Fruit fly (Drosophila melanogaster): ENCODE measurements around the gene shv.

- peak; percentile 72 for TF ChIP-seq achi (GFP tag; optimal IDR thresholded peaks at IDR 0.05)
- TF ChIP-seq Blimp-1 (GFP tag; optimal IDR thresholded peaks at IDR 0.05), result no peak
- TF ChIP-seq CG16779 (tag; optimal IDR thresholded peaks at IDR 0.05), result no peak
- TF ChIP-seq Eip75B (GFP tag; optimal IDR thresholded peaks at IDR 0.05), result no peak
- no peak for TF ChIP-seq Hr39 (GFP tag; optimal IDR thresholded peaks at IDR 0.05)
- no peak for TF ChIP-seq CG6276 (GFP tag; optimal IDR thresholded peaks at IDR 0.05)
- no peak for TF ChIP-seq CG1621 (tag; optimal IDR thresholded peaks at IDR 0.05)
- TF ChIP-seq pdm3 (GFP tag; optimal IDR thresholded peaks at IDR 0.05), result no peak
- no peak for TF ChIP-seq Gug (GFP tag; IDR thresholded peaks at IDR 0.05)
Measured at dm6 chr2L:472829-473228, 19.9 kb downstream of the shv start, which contains the start of gene MED15.

All from whole organism, prepupa.